Fruit fly (Drosophila melanogaster): ENCODE measurements around the gene CG8611.

The CG8611 gene

dm6 chrX:17471584-17471983 lies 49.6 kb upstream of the CG8611 start (continued):
- no peak for TF ChIP-seq Blimp-1 (GFP tag; optimal IDR thresholded peaks at IDR 0.05)
- no peak for TF ChIP-seq fkh (GFP tag; optimal IDR thresholded peaks at IDR 0.05)
- TF ChIP-seq spab (GFP tag; optimal IDR thresholded peaks at IDR 0.05), result no peak
- TF ChIP-seq CG1621 (tag; optimal IDR thresholded peaks at IDR 0.05), result no peak
- no peak for TF ChIP-seq CG11294 (GFP tag; IDR thresholded peaks at IDR 0.05)
- peak in 1 of 2 experiments; percentile 43 for TF ChIP-seq salr (GFP tag; optimal IDR thresholded peaks at IDR 0.05)
- TF ChIP-seq CG3919 (GFP tag; optimal IDR thresholded peaks at IDR 0.05), result peak; percentile 32
- TF ChIP-seq fd59A (GFP tag; optimal IDR thresholded peaks at IDR 0.05), result no peak
- TF ChIP-seq CG31627 (GFP tag; optimal IDR thresholded peaks at IDR 0.05), result no peak

dm6 chrX:17465523-17465922 lies 43.6 kb upstream of the CG8611 start:
- TF ChIP-seq Eip78C (GFP tag) (peak; percentile 63), CG16779 (tag; optimal IDR thresholded peaks at IDR 0.05) (no peak), Gug (GFP tag; IDR thresholded peaks at IDR 0.05) (no peak), CG34406 (GFP tag; optimal IDR thresholded peaks at IDR 0.05) (no peak), Lpt (GFP tag; optimal IDR thresholded peaks at IDR 0.05) (peak; percentile 5), dsx (GFP tag; optimal IDR thresholded peaks at IDR 0.05; ENCODE audit: poor library complexity, severe bottlenecking) (no peak), CG6808 (GFP tag; optimal IDR thresholded peaks at IDR 0.05) (no peak), Smox (GFP tag; optimal IDR thresholded peaks at IDR 0.05) (no peak), CG11294 (GFP tag; IDR thresholded peaks at IDR 0.05) (peak; percentile 40; the same call in 1 of the 2 replicates), pdm3 (GFP tag; optimal IDR thresholded peaks at IDR 0.05) (no peak), Eip93F (GFP tag; optimal IDR thresholded peaks at IDR 0.05) (no peak), Sox14 (GFP tag; optimal IDR thresholded peaks at IDR 0.05) (peak; percentile 6), OdsH (GFP tag; optimal IDR thresholded peaks at IDR 0.05) (no peak), CG11902 (GFP tag; optimal IDR thresholded peaks at IDR 0.05) (no peak), Hr4 (GFP tag; optimal IDR thresholded peaks at IDR 0.05) (peak; percentile 37), Hr39 (GFP tag; optimal IDR thresholded peaks at IDR 0.05) (peak; percentile 2), fd59A (GFP tag; optimal IDR thresholded peaks at IDR 0.05) (no peak), Ets96B (tag; optimal IDR thresholded peaks at IDR 0.05) (no peak), topi (GFP tag; optimal IDR thresholded peaks at IDR 0.05) (peak; percentile 16), eg (GFP tag; IDR thresholded peaks at IDR 0.05) (peak; percentile 72), Met (GFP tag; optimal IDR thresholded peaks at IDR 0.05) (no peak), Sox15 (GFP tag; optimal IDR thresholded peaks at IDR 0.05) (no peak), CG3919 (GFP tag; optimal IDR thresholded peaks at IDR 0.05) (peak; percentile 18), CG15336 (GFP tag; IDR thresholded peaks at IDR 0.05) (peak; percentile 55), CG6163 (GFP tag; IDR thresholded peaks at IDR 0.05) (peak; percentile 70; the same call in 2 of the 3 replicates), Hr38 (GFP tag; optimal IDR thresholded peaks at IDR 0.05) (no peak), CG7368 (GFP tag; optimal IDR thresholded peaks at IDR 0.05) (peak; percentile 22), CG6792 (GFP tag; optimal IDR thresholded peaks at IDR 0.05) (no peak), CG8119 (GFP tag; IDR thresholded peaks at IDR 0.05) (0 out of 3 replicates have a peak, but pooled peaks have one; percentile 35), achi (GFP tag; optimal IDR thresholded peaks at IDR 0.05) (peak; percentile 17)

dm6 chrX:17455829-17456460 lies 34.0 kb upstream of the CG8611 start:
- TF ChIP-seq svp (GFP tag) (peak; percentile 60), Gug (GFP tag; IDR thresholded peaks at IDR 0.05) (no peak), dsx (GFP tag; optimal IDR thresholded peaks at IDR 0.05; ENCODE audit: poor library complexity, severe bottlenecking) (peak; percentile 93), vri (GFP tag; optimal IDR thresholded peaks at IDR 0.05) (no peak)

Data from whole organism, prepupa.